Fruit fly (Drosophila melanogaster) whole organism, wandering third instar larva: ENCODE data around the gene CG14297.

ENCODE experiments used
- Abd-B ChIP-seq: fragments of >200 bp; optimal IDR thresholded peaks from 2 replicates; lab custom pipeline; 2017; ENCODE audit warnings: missing biosample characterization, missing genetic modification characterization
- CG32264 ChIP-seq: fragments of 200-800 bp; sonication (Bioruptor generic); optimal IDR thresholded peaks from 2 replicates; lab custom pipeline; 2016; ENCODE audit warnings: missing biosample characterization, missing genetic modification characterization
- CG9705 ChIP-seq: fragments of 200-800 bp; sonication (Bioruptor generic); optimal IDR thresholded peaks from 2 replicates; lab custom pipeline; 2018; ENCODE audit warnings: missing biosample characterization, mild to moderate bottlenecking, missing genetic modification characterization
- CrebA ChIP-seq: fragments of 200-800 bp; sonication (Bioruptor generic); optimal IDR thresholded peaks from 2 replicates; lab custom pipeline; 2016; ENCODE audit warnings: missing biosample characterization, mild to moderate bottlenecking, missing genetic modification characterization, borderline replicate concordance
- Dfd ChIP-seq: fragments of >200 bp; optimal IDR thresholded peaks from 2 replicates; lab custom pipeline; 2017; ENCODE audit warnings: missing biosample characterization, missing genetic modification characterization
- Dif ChIP-seq: fragments of 200-275, 200-300 bp; sonication (Bioruptor generic); optimal IDR thresholded peaks from 2 replicates; lab custom pipeline; 2018; ENCODE audit warnings: missing biosample characterization, missing genetic modification characterization; ENCODE audit not compliant: partially characterized antibody
- GATAd ChIP-seq: sonication (Bioruptor generic); optimal IDR thresholded peaks from 2 replicates; lab custom pipeline; 2016; ENCODE audit warnings: missing biosample characterization, missing genetic modification characterization
- HLH106 ChIP-seq: fragments of 200-800 bp; optimal IDR thresholded peaks from 3 replicates; lab custom pipeline; 2019; ENCODE audit warnings: missing biosample characterization, mild to moderate bottlenecking, missing genetic modification characterization, moderate library complexity
- Hnf4 ChIP-seq: fragments of 200-800 bp; sonication (Bioruptor generic); optimal IDR thresholded peaks from 2 replicates; lab custom pipeline; 2016; ENCODE audit warnings: missing biosample characterization, mild to moderate bottlenecking, missing genetic modification characterization
- Hr78 ChIP-seq: fragments of >200 bp; optimal IDR thresholded peaks from 2 replicates; lab custom pipeline; 2017; ENCODE audit warnings: missing biosample characterization, missing genetic modification characterization
- Hr83 ChIP-seq: fragments of 200-300 bp; sonication (Bioruptor generic); optimal IDR thresholded peaks from 2 replicates; lab custom pipeline; 2016; ENCODE audit warnings: missing biosample characterization, mild to moderate bottlenecking, missing genetic modification characterization, moderate library complexity; ENCODE audit not compliant: poor library complexity, severe bottlenecking
- Jra ChIP-seq: sonication (Bioruptor generic); optimal IDR thresholded peaks from 2 replicates; lab custom pipeline; 2016; ENCODE audit warnings: missing biosample characterization, missing genetic modification characterization
- Myc ChIP-seq: fragments of >200 bp; optimal IDR thresholded peaks from 2 replicates; lab custom pipeline; 2017
- N ChIP-seq: fragments of >200 bp; optimal IDR thresholded peaks from 2 replicates; lab custom pipeline; 2018; ENCODE audit warnings: missing biosample characterization, missing external identifiers, missing genetic modification characterization
- OdsH ChIP-seq: fragments of 200-800 bp; sonication (Bioruptor generic); optimal IDR thresholded peaks from 2 replicates; lab custom pipeline; 2016; ENCODE audit warnings: missing biosample characterization, mild to moderate bottlenecking, missing genetic modification characterization
- Rel ChIP-seq, 2 experiments: fragments of 200-800 bp; sonication (Bioruptor generic) in 1 of 2; optimal IDR thresholded peaks; 2 replicates in 1 of 2; 3 replicates in 1 of 2; lab custom pipeline; 2016 to 2019; ENCODE audit warnings: mild to moderate bottlenecking in 2 of 2, missing biosample characterization in 2 of 2, missing genetic modification characterization in 2 of 2, moderate library complexity in 1 of 2
- Sp1 ChIP-seq: fragments of 200-800 bp; sonication (Bioruptor generic); optimal IDR thresholded peaks from 3 replicates; lab custom pipeline; 2019; ENCODE audit warnings: missing biosample characterization, mild to moderate bottlenecking, missing genetic modification characterization, moderate library complexity
- Vsx2 ChIP-seq: fragments of 200-300, 225-300 bp; sonication (Bioruptor generic); optimal IDR thresholded peaks from 2 replicates; lab custom pipeline; 2018; ENCODE audit warnings: missing biosample characterization, missing genetic modification characterization; ENCODE audit not compliant: partially characterized antibody
- br ChIP-seq: fragments of 200-800 bp; sonication (Bioruptor generic); optimal IDR thresholded peaks from 2 replicates; lab custom pipeline; 2016; ENCODE audit warnings: missing biosample characterization, missing genetic modification characterization
- brk ChIP-seq: fragments of 200-800 bp; sonication (Bioruptor generic); optimal IDR thresholded peaks from 2 replicates; lab custom pipeline; 2016; ENCODE audit warnings: missing biosample characterization, mild to moderate bottlenecking, missing genetic modification characterization
- dl ChIP-seq, 2 experiments: fragments of 175-275, 200-275 bp in 1 of 2; fragments of 200-275 bp in 1 of 2; sonication (Bioruptor generic); optimal IDR thresholded peaks; lab custom pipeline; 2018; ENCODE audit warnings: mild to moderate bottlenecking in 2 of 2, missing biosample characterization in 2 of 2, missing genetic modification characterization in 2 of 2, moderate library complexity in 2 of 2; ENCODE audit not compliant: partially characterized antibody in 2 of 2, insufficient read depth in 1 of 2
- dmrt93B ChIP-seq: fragments of 200-800 bp; sonication (Bioruptor generic); optimal IDR thresholded peaks from 2 replicates; lab custom pipeline; 2018; ENCODE audit warnings: missing biosample characterization, mild to moderate bottlenecking, missing genetic modification characterization
- dsf ChIP-seq: sonication (Bioruptor generic); optimal IDR thresholded peaks from 2 replicates; lab custom pipeline; 2016; ENCODE audit warnings: missing biosample characterization, missing genetic modification characterization, borderline replicate concordance
- ey ChIP-seq: fragments of 200-800 bp; sonication (Bioruptor generic); optimal IDR thresholded peaks from 2 replicates; lab custom pipeline; 2016; ENCODE audit warnings: missing biosample characterization, missing genetic modification characterization
- foxo ChIP-seq, 2 experiments: fragments of 200-800 bp; sonication (Bioruptor generic); optimal IDR thresholded peaks; 2 replicates in 1 of 2; 3 replicates in 1 of 2; lab custom pipeline; 2016 to 2017; ENCODE audit warnings: missing biosample characterization in 2 of 2, missing genetic modification characterization in 2 of 2
- fru ChIP-seq: fragments of 200-800 bp; sonication (Bioruptor generic); optimal IDR thresholded peaks from 3 replicates; lab custom pipeline; 2016; ENCODE audit warnings: missing biosample characterization, mild to moderate bottlenecking, missing genetic modification characterization
- h ChIP-seq: fragments of 200-800 bp; sonication (Bioruptor generic); optimal IDR thresholded peaks from 3 replicates; lab custom pipeline; 2016; ENCODE audit warnings: missing biosample characterization, mild to moderate bottlenecking, missing genetic modification characterization
- jim ChIP-seq: fragments of 175-275, 200-325 bp; sonication (Bioruptor generic); optimal IDR thresholded peaks from 2 replicates; lab custom pipeline; 2016; ENCODE audit warnings: missing biosample characterization, mild to moderate bottlenecking, missing genetic modification characterization
- lola ChIP-seq: fragments of >200 bp; optimal IDR thresholded peaks from 2 replicates; lab custom pipeline; 2017; ENCODE audit warnings: missing biosample characterization, missing genetic modification characterization
- pan ChIP-seq: fragments of >200 bp; optimal IDR thresholded peaks from 2 replicates; lab custom pipeline; 2017
- psq ChIP-seq: fragments of 200-800 bp; sonication (Bioruptor generic); optimal IDR thresholded peaks from 3 replicates; lab custom pipeline; 2017; ENCODE audit warnings: missing biosample characterization, mild to moderate bottlenecking, missing genetic modification characterization, moderate library complexity
- rgr ChIP-seq: fragments of 200-800 bp; sonication (Bioruptor generic); optimal IDR thresholded peaks from 3 replicates; lab custom pipeline; 2016; ENCODE audit warnings: missing biosample characterization, mild to moderate bottlenecking, missing genetic modification characterization
- sv ChIP-seq: fragments of 200-800 bp; sonication (Bioruptor generic); optimal IDR thresholded peaks from 3 replicates; lab custom pipeline; 2016; ENCODE audit warnings: missing biosample characterization, missing genetic modification characterization
- tai ChIP-seq: sonication (Bioruptor generic); optimal IDR thresholded peaks from 2 replicates; lab custom pipeline; 2016; ENCODE audit warnings: missing biosample characterization, missing genetic modification characterization
- usp ChIP-seq: fragments of >200 bp; optimal IDR thresholded peaks from 2 replicates; lab custom pipeline; 2017; ENCODE audit warnings: missing biosample characterization, missing genetic modification characterization
- woc ChIP-seq: sonication (Bioruptor generic); optimal IDR thresholded peaks from 2 replicates; lab custom pipeline; 2016; ENCODE audit warnings: missing biosample characterization, mild to moderate bottlenecking, missing genetic modification characterization

The CG14297 gene

dm6 chr3R:18913856-18914593 is 16.1 kb downstream of the CG14297 start:
- no peak for TF ChIP-seq dsf
- TF ChIP-seq pan (lab: Kevin White, UChicago), result no peak
- TF ChIP-seq N, result no peak
- TF ChIP-seq fru (GFP tag; lab: Kevin White, UChicago), result peak; percentile 21
- TF ChIP-seq Sp1, result peak; percentile 40
- TF ChIP-seq Jra (GFP tag; lab: Kevin White, UChicago), result no peak
- no peak for TF ChIP-seq sv (GFP tag; lab: Kevin White, UChicago)
- TF ChIP-seq Vsx2 (GFP tag; lab: Kevin White, UChicago), result no peak
- TF ChIP-seq jim (GFP tag; lab: Kevin White, UChicago), result no peak
- no peak for TF ChIP-seq CrebA (GFP tag; lab: Kevin White, UChicago)
- TF ChIP-seq rgr (GFP tag; lab: Kevin White, UChicago), result peak; percentile 50
- TF ChIP-seq ey (GFP tag; lab: Kevin White, UChicago), result peak; percentile 40
- TF ChIP-seq Dif (GFP tag; lab: Kevin White, UChicago), result peak; percentile 66
- peak; percentile 39 for TF ChIP-seq OdsH (GFP tag; lab: Kevin White, UChicago)
- TF ChIP-seq psq (GFP tag; lab: Kevin White, UChicago), result no peak
- peak; percentile 35 for TF ChIP-seq woc (GFP tag; lab: Kevin White, UChicago)
- no peak for TF ChIP-seq Dfd
- TF ChIP-seq Hr78 (GFP tag; lab: Kevin White, UChicago), result no peak
- TF ChIP-seq CG9705 (GFP tag; lab: Kevin White, UChicago), result peak; percentile 24
- peak in 1 of 2 experiments; percentile 71 for TF ChIP-seq foxo (GFP tag; optimal IDR thresholded peaks at IDR 0.05; lab: Kevin White, UChicago)
- no peak for TF ChIP-seq usp (GFP tag; lab: Kevin White, UChicago)
- TF ChIP-seq GATAd (GFP tag; lab: Kevin White, UChicago), result no peak
- no peak for TF ChIP-seq dmrt93B (GFP tag; lab: Kevin White, UChicago)
- TF ChIP-seq brk (GFP tag; lab: Kevin White, UChicago), result peak; percentile 19
- peak; percentile 24 to 46 for TF ChIP-seq dl (GFP tag; optimal IDR thresholded peaks at IDR 0.05; lab: Kevin White, UChicago; ENCODE audit: insufficient read depth in 1 of 2, partially characterized antibody in 2 of 2)
- TF ChIP-seq h (GFP tag; lab: Kevin White, UChicago), result peak; percentile 82
- no peak for TF ChIP-seq lola (GFP tag; lab: Kevin White, UChicago)
- TF ChIP-seq br (GFP tag; lab: Kevin White, UChicago), result peak; percentile 24
- TF ChIP-seq HLH106 (tag; lab: Kevin White, UChicago), result peak; percentile 65
- TF ChIP-seq CG32264 (GFP tag; lab: Kevin White, UChicago), result peak; percentile 55
- TF ChIP-seq Hnf4 (GFP tag; lab: Kevin White, UChicago), result peak; percentile 42
- TF ChIP-seq tai (GFP tag; lab: Kevin White, UChicago), result no peak
- no peak for TF ChIP-seq Abd-B (GFP tag; lab: Kevin White, UChicago)

- TF ChIP-seq ey (GFP tag; lab: Kevin White, UChicago), result peak; percentile 8
- TF ChIP-seq Hr83 (GFP tag; lab: Kevin White, UChicago), result peak; percentile 22
- peak; percentile 7 for TF ChIP-seq Dif (GFP tag; lab: Kevin White, UChicago)
- TF ChIP-seq OdsH (GFP tag; lab: Kevin White, UChicago), result peak; percentile 19
- peak; percentile 39 for TF ChIP-seq br (GFP tag; lab: Kevin White, UChicago)
- peak; percentile 56 for TF ChIP-seq fru (GFP tag; lab: Kevin White, UChicago)
- TF ChIP-seq Jra (GFP tag; lab: Kevin White, UChicago), result peak; percentile 48
- TF ChIP-seq Vsx2 (GFP tag; lab: Kevin White, UChicago), result peak; percentile 22
- peak; percentile 2 for TF ChIP-seq rgr (GFP tag; lab: Kevin White, UChicago)
- TF ChIP-seq Hnf4 (GFP tag; lab: Kevin White, UChicago), result peak; percentile 22
- no peak for TF ChIP-seq Rel (GFP tag; optimal IDR thresholded peaks at IDR 0.05; lab: Kevin White, UChicago)
- peak; percentile 76 for TF ChIP-seq Rel (tag; optimal IDR thresholded peaks at IDR 0.05; lab: Kevin White, UChicago)
- TF ChIP-seq Myc (lab: Kevin White, UChicago), result no peak
- no peak for TF ChIP-seq dsf
- TF ChIP-seq Abd-B (GFP tag; lab: Kevin White, UChicago), result no peak
- TF ChIP-seq foxo (GFP tag; optimal IDR thresholded peaks at IDR 0.05; lab: Kevin White, UChicago), result peak in 1 of 2 experiments; percentile 31
- TF ChIP-seq Sp1, result peak; percentile 28
- no peak for TF ChIP-seq CG32264 (GFP tag; lab: Kevin White, UChicago)
Observed at dm6 chr3R:18914594-18915275, 16.8 kb downstream of the CG14297 start, which contains the start of gene Xrp1. Gene Xrp1, plus strand, starts transcription at chr3R:18914968.
